Worm (Caenorhabditis elegans): ENCODE data around the gene ZK355.8.

The ZK355.8 gene

DNA sequence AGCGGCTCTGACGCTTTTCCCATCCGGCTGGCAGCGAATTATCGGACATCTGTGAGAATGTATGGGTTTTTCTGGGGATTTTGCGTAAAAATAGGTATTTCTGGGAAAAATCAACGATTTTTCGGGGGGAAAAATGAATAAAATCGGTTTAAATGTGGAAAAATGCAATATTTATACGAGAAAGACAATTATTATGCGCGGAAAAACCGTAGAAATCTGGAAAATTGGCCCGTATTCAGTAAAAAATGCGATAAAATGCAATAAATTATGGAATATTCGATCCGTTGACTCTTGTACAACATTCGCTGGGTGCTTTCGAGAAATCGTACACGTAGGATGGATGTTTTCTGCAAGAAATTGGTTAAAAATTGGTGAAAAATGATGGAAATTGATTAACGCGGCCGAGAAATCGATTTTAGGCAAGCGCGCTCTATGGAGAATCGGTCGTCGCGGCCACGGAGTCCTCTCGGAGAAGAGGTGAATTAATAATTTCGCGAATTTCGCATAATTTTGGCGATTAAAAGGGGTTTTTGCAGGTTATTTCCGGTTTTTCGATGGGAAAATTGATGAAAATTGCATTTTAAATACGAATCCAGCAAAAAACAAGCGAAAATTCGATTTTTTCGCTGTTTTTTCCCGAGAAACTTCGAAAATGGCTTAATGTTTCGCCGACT, 38.5 kb upstream of the ZK355.8 start, which contains the start of gene pinn-1 (continued):
- peak; percentile 62 for TF ChIP-seq sptf-2 (GFP tag; optimal IDR thresholded peaks at IDR 0.05)
- TF ChIP-seq Y53G8AR.9 (GFP tag; conservative IDR thresholded peaks at IDR 0.05): peak; percentile 87
- TF ChIP-seq ztf-3 (GFP tag; optimal IDR thresholded peaks at IDR 0.05): no peak
- TF ChIP-seq lsy-27 (tag; optimal IDR thresholded peaks at IDR 0.05; ENCODE audit: borderline replicate concordance, insufficient read depth): no peak
- peak; percentile 85 for TF ChIP-seq B0336.3 (GFP tag; IDR thresholded peaks at IDR 0.05)
- peak; percentile 50; the same call in 1 of the 2 replicates for TF ChIP-seq egl-18 (GFP tag; IDR thresholded peaks at IDR 0.05)
- peak; percentile 8 for TF ChIP-seq ztf-18 (tag; optimal IDR thresholded peaks at IDR 0.05)
- TF ChIP-seq aptf-3 (GFP tag; IDR thresholded peaks at IDR 0.05): no peak
- peak; percentile 66; the same call in 1 of the 2 replicates for TF ChIP-seq hsf-1 (GFP tag; IDR thresholded peaks at IDR 0.05)
- TF ChIP-seq attf-5 (GFP tag; optimal IDR thresholded peaks at IDR 0.05): peak; percentile 75
- TF ChIP-seq bed-1 (GFP tag; IDR thresholded peaks at IDR 0.05): no peak
- TF ChIP-seq ztf-22 (GFP tag; optimal IDR thresholded peaks at IDR 0.05): peak; percentile 30
- no peak for TF ChIP-seq ceh-58 (GFP tag; IDR thresholded peaks at IDR 0.05)
- no peak for TF ChIP-seq snpc-4 (GFP tag; optimal IDR thresholded peaks at IDR 0.05)
- peak; percentile 29 to 76 (median 45) for TF ChIP-seq snpc-4 (tag; optimal IDR thresholded peaks at IDR 0.05)
- no peak for TF ChIP-seq sdz-38 (tag; optimal IDR thresholded peaks at IDR 0.05)
- no peak for TF ChIP-seq nfya-2 (GFP tag; IDR thresholded peaks at IDR 0.05)
- TF ChIP-seq mel-28 (tag; optimal IDR thresholded peaks at IDR 0.05; ENCODE audit: borderline replicate concordance): peak; percentile 66
- TF ChIP-seq egrh-3 (GFP tag; IDR thresholded peaks at IDR 0.05): peak; percentile 52; the same call in 1 of the 2 replicates
- peak; percentile 85 for TF ChIP-seq ceh-100 (GFP tag; IDR thresholded peaks at IDR 0.05)
- peak; percentile 85 for TF ChIP-seq madf-3 (GFP tag; IDR thresholded peaks at IDR 0.05)
- TF ChIP-seq pha-4 (tag; optimal IDR thresholded peaks at IDR 0.05): no peak
- TF ChIP-seq F57A8.1 (GFP tag; optimal IDR thresholded peaks at IDR 0.05): no peak
- no peak for TF ChIP-seq T07F8.4 (tag; optimal IDR thresholded peaks at IDR 0.05)
- TF ChIP-seq nfyb-1 (GFP tag; IDR thresholded peaks at IDR 0.05): peak; percentile 92
- no peak for TF ChIP-seq sea-2 (GFP tag; IDR thresholded peaks at IDR 0.05)
- peak; percentile 37; the same call in 1 of the 2 replicates for TF ChIP-seq cebp-1 (GFP tag; IDR thresholded peaks at IDR 0.05)
- TF ChIP-seq cebp-1 (tag; optimal IDR thresholded peaks at IDR 0.05): peak; percentile 75
- TF ChIP-seq ekl-4 (GFP tag; IDR thresholded peaks at IDR 0.05): peak; percentile 68
- no peak for TF ChIP-seq nhr-27 (tag; optimal IDR thresholded peaks at IDR 0.05)
- peak; percentile 10; the same call in 1 of the 2 replicates for TF ChIP-seq Y53F4B.3 (GFP tag; IDR thresholded peaks at IDR 0.05)
- peak; percentile 82 for TF ChIP-seq K12H6.12 (tag; optimal IDR thresholded peaks at IDR 0.05)
- no peak for TF ChIP-seq F55B11.4 (tag; optimal IDR thresholded peaks at IDR 0.05; ENCODE audit: borderline replicate concordance, insufficient read depth)
- peak; percentile 69 for TF ChIP-seq F33H1.4 (GFP tag; IDR thresholded peaks at IDR 0.05)
- no peak for TF ChIP-seq nhr-179 (tag; optimal IDR thresholded peaks at IDR 0.05)
- no peak for TF ChIP-seq snpc-1.3 (tag; optimal IDR thresholded peaks at IDR 0.05; ENCODE audit: insufficient read depth)
- peak; percentile 90 for TF ChIP-seq D2030.7 (GFP tag; IDR thresholded peaks at IDR 0.05)
- TF ChIP-seq ceh-79 (tag; optimal IDR thresholded peaks at IDR 0.05): peak; percentile 59
- peak; percentile 37 for TF ChIP-seq xnd-1 (tag; optimal IDR thresholded peaks at IDR 0.05)
- no peak for TF ChIP-seq hlh-26 (GFP tag; conservative IDR thresholded peaks at IDR 0.05)
- no peak for TF ChIP-seq nhr-120 (GFP tag; IDR thresholded peaks at IDR 0.05)
- peak; percentile 83 for TF ChIP-seq madf-6 (GFP tag; IDR thresholded peaks at IDR 0.05)
- TF ChIP-seq C17E4.6 (GFP tag; IDR thresholded peaks at IDR 0.05): 0 out of 2 replicates have a peak, but pooled peaks have one; percentile 37
- peak; percentile 66 for TF ChIP-seq F22D6.2 (tag; optimal IDR thresholded peaks at IDR 0.05)
- TF ChIP-seq tlf-1 (GFP tag; optimal IDR thresholded peaks at IDR 0.05): peak; percentile 67
- peak; percentile 93 for TF ChIP-seq ztf-28 (GFP tag; IDR thresholded peaks at IDR 0.05)
- TF ChIP-seq dpl-1 (GFP tag; optimal IDR thresholded peaks at IDR 0.05): peak; percentile 47
- TF ChIP-seq ccch-3 (GFP tag; optimal IDR thresholded peaks at IDR 0.05): peak; percentile 93
